Fruit fly (Drosophila melanogaster): ENCODE data around the gene CG17361.
A peak's percentile ranks its signal among the peaks of the same experiment; 100 is the strongest.

CG17361 gene

DNA sequence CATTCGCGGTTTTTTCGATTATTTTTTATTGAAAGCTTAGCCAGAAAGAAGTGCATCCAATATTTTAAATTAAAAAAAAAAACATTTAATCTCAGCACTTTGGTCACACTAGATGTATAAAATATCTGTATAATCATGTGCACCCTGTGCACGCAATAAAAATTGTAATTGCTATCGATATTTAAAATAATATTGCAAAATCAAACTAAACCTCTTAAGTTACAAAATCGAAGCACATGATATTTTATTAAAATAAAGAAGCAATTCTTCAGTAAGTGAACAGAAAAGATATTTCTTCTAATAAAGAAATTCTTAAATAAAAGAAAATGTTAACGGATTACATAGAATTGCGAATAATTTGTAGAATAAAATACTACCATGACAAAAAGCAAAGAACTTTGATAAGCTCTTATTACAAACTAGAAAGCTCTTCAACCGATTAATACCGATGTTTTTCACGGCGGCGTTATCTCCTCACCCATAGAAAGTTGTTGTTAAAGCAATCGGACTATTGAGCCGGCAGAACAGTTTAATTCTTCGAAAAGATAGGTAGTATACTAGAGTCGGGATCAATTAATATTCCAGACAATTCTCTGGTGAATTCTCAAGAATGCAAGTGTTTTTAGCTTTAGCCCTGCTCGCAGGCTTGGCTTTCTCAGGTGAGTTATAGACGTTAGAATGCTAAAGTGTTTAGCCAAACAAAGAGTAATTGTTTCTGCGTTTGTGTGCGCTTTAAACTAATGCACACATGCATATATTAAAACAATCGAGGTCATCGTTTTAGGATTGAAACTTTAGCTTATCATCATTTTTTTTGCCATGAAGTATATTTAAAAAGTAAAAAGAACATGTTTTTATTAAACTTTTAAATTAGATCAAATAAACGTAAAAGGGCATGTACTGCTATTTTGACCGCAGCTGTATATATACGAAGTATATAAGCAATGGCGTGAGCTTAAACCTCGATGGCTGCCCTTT, 3.0 kb upstream of the CG17361 start, which contains the start of gene CtsK1 (continued):
- TF ChIP-seq lilli (GFP tag; optimal IDR thresholded peaks at IDR 0.05) (no peak), Bgb (GFP tag; IDR thresholded peaks at IDR 0.05; ENCODE audit: partially characterized antibody) (peak; percentile 72; the same call in 1 of the 2 replicates), CG4328 (GFP tag; optimal IDR thresholded peaks at IDR 0.05) (no peak), ap (GFP tag; IDR thresholded peaks at IDR 0.05) (no peak), tgo (GFP tag; IDR thresholded peaks at IDR 0.05) (peak; percentile 16; the same call in 1 of the 3 replicates), CG16815 (GFP tag; optimal IDR thresholded peaks at IDR 0.05) (no peak), toy (GFP tag; IDR thresholded peaks at IDR 0.05) (no peak), nerfin-2 (GFP tag; IDR thresholded peaks at IDR 0.05; ENCODE audit: partially characterized antibody) (no peak), YL-1 (GFP tag; optimal IDR thresholded peaks at IDR 0.05) (no peak), CG12769 (tag; optimal IDR thresholded peaks at IDR 0.05) (no peak), CG2875 (GFP tag; optimal IDR thresholded peaks at IDR 0.05) (no peak), CG31365 (tag; optimal IDR thresholded peaks at IDR 0.05) (no peak), Opbp (GFP tag; IDR thresholded peaks at IDR 0.05; ENCODE audit: partially characterized antibody) (0 out of 3 replicates have a peak, but pooled peaks have one; percentile 33), HmgZ (tag; optimal IDR thresholded peaks at IDR 0.05) (no peak), stc (GFP tag; IDR thresholded peaks at IDR 0.05) (peak; percentile 49; the same call in 1 of the 2 replicates), her (GFP tag; optimal IDR thresholded peaks at IDR 0.05) (no peak), CG18619 (GFP tag; optimal IDR thresholded peaks at IDR 0.05) (no peak), seq (GFP tag; IDR thresholded peaks at IDR 0.05) (no peak), CG10565 (GFP tag; optimal IDR thresholded peaks at IDR 0.05) (no peak), CG9932 (GFP tag; IDR thresholded peaks at IDR 0.05) (no peak), CG2202 (tag; optimal IDR thresholded peaks at IDR 0.05) (no peak), zen (tag; optimal IDR thresholded peaks at IDR 0.05) (no peak), bsh (GFP tag; optimal IDR thresholded peaks at IDR 0.05) (peak in 1 of 2 experiments; percentile 29), Doc2 (GFP tag; IDR thresholded peaks at IDR 0.05) (no peak), CG3163 (GFP tag; optimal IDR thresholded peaks at IDR 0.05) (no peak), Ets65A (GFP tag) (no peak), Myb (GFP tag; optimal IDR thresholded peaks at IDR 0.05) (no peak), stwl (tag; optimal IDR thresholded peaks at IDR 0.05) (peak; percentile 98), CG4820 (GFP tag; optimal IDR thresholded peaks at IDR 0.05) (no peak), fd3F (GFP tag; optimal IDR thresholded peaks at IDR 0.05) (no peak), CG4282 (GFP tag; optimal IDR thresholded peaks at IDR 0.05) (no peak), CG12219 (GFP tag; optimal IDR thresholded peaks at IDR 0.05) (no peak), CG9876 (GFP tag; optimal IDR thresholded peaks at IDR 0.05) (no peak), otp (GFP tag; IDR thresholded peaks at IDR 0.05) (no peak), CG31224 (GFP tag; IDR thresholded peaks at IDR 0.05) (no peak), CG4360 (GFP tag; IDR thresholded peaks at IDR 0.05) (no peak), hb (GFP tag; IDR thresholded peaks at IDR 0.05; ENCODE audit: partially characterized antibody) (no peak), CG13287 (GFP tag; IDR thresholded peaks at IDR 0.05; ENCODE audit: partially characterized antibody) (peak; percentile 86), CG2712 (tag; optimal IDR thresholded peaks at IDR 0.05) (peak; percentile 50), fru (optimal IDR thresholded peaks at IDR 0.05) (no peak), CG4707 (GFP tag; optimal IDR thresholded peaks at IDR 0.05) (no peak), klu (GFP tag; IDR thresholded peaks at IDR 0.05) (no peak), CG13123 (GFP tag; optimal IDR thresholded peaks at IDR 0.05) (no peak), Eip74EF (GFP tag; optimal IDR thresholded peaks at IDR 0.05) (no peak), CG6654 (GFP tag; optimal IDR thresholded peaks at IDR 0.05) (no peak), inv (GFP tag; IDR thresholded peaks at IDR 0.05; ENCODE audit: partially characterized antibody) (peak; percentile 67), CG7372 (GFP tag; IDR thresholded peaks at IDR 0.05) (no peak), MESR4 (GFP tag; optimal IDR thresholded peaks at IDR 0.05) (no peak)
